Worm (Caenorhabditis elegans) whole organism, young adult: ENCODE data around the gene C54D1.7.

Source experiments
- C06A6.2 ChIP-seq: fragments of 200-800 bp; sonication (Bioruptor generic); conservative IDR thresholded peaks from 2 replicates; pipeline ENCODE4 v1.3.6; 2022; ENCODE audit warnings: missing genetic modification characterization, missing compliant biosample characterization
- C17E4.6 ChIP-seq: fragments of 200-800 bp; sonication (Bioruptor generic); IDR thresholded peaks from 2 replicates; pipeline ENCODE4 v1.3.6; 2022; ENCODE audit warnings: missing genetic modification reagents, missing genetic modification characterization, missing compliant biosample characterization
- D2030.7 ChIP-seq: fragments of 200-800 bp; sonication (Bioruptor generic); IDR thresholded peaks from 2 replicates; pipeline ENCODE4 v1.3.6; 2022; ENCODE audit warnings: missing genetic modification reagents, missing genetic modification characterization, missing compliant biosample characterization
- F33H1.4 ChIP-seq: fragments of 200-800 bp; sonication (Bioruptor generic); IDR thresholded peaks from 2 replicates; pipeline ENCODE4 v1.3.6; 2022; ENCODE audit warnings: missing genetic modification reagents, missing genetic modification characterization, missing compliant biosample characterization
- F49E8.2 ChIP-seq: sonication (generic microtip); optimal IDR thresholded peaks from 3 replicates; lab custom pipeline; 2017; ENCODE audit warnings: missing genetic modification characterization, mild to moderate bottlenecking, missing compliant biosample characterization, antibody characterized with exemption, moderate library complexity; ENCODE audit not compliant: insufficient read depth
- F57A8.1 ChIP-seq: fragments of 200-800 bp; sonication (Bioruptor generic); optimal IDR thresholded peaks from 2 replicates; lab custom pipeline; 2018; ENCODE audit warnings: mild to moderate bottlenecking, missing genetic modification characterization, moderate library complexity, missing compliant biosample characterization
- K12H6.12 ChIP-seq: fragments of 200-800 bp; sonication (Bioruptor generic); optimal IDR thresholded peaks from 2 replicates; lab custom pipeline; 2018; ENCODE audit warnings: mild to moderate bottlenecking, missing genetic modification characterization, missing compliant biosample characterization
- Y53F4B.3 ChIP-seq: fragments of 200-800 bp; sonication (Bioruptor generic); IDR thresholded peaks from 2 replicates; pipeline ENCODE4 v1.3.6; 2022; ENCODE audit warnings: missing genetic modification reagents, missing genetic modification characterization, missing compliant biosample characterization
- Y56A3A.18 ChIP-seq: fragments of 200-800 bp; sonication (Bioruptor generic); IDR thresholded peaks from 2 replicates; pipeline ENCODE4 v1.3.6; 2022; ENCODE audit warnings: missing genetic modification reagents, missing genetic modification characterization, missing compliant biosample characterization
- ZK185.1 ChIP-seq: sonication (generic microtip); optimal IDR thresholded peaks from 2 replicates; lab custom pipeline; 2016; ENCODE audit warnings: mild to moderate bottlenecking, missing genetic modification characterization, missing compliant biosample characterization; ENCODE audit not compliant: poor library complexity, severe bottlenecking
- akir-1 ChIP-seq: fragments of 200-800 bp; sonication (Bioruptor generic); optimal IDR thresholded peaks from 2 replicates; lab custom pipeline; 2018; ENCODE audit warnings: mild to moderate bottlenecking, missing genetic modification characterization, moderate library complexity, missing compliant biosample characterization
- ama-1 ChIP-seq, 3 experiments: fragments of 150-350 bp in 1 of 3; sonication (generic microtip) in 2 of 3; optimal IDR thresholded peaks; 2 replicates each; lab custom pipeline; 2014 to 2018; ENCODE audit warnings: missing biosample characterization in 2 of 3, missing genetic modification characterization in 2 of 3, missing genetic modification reagents in 2 of 3
- aptf-2 ChIP-seq: fragments of 200-800 bp; sonication (Bioruptor generic); conservative IDR thresholded peaks from 2 replicates; pipeline ENCODE4 v1.3.6; 2022; ENCODE audit warnings: missing genetic modification reagents, missing genetic modification characterization, missing compliant biosample characterization
- aptf-3 ChIP-seq: fragments of 200-800 bp; sonication (Bioruptor generic); IDR thresholded peaks from 2 replicates; pipeline ENCODE4 v1.3.6; 2022; ENCODE audit warnings: missing genetic modification characterization, missing compliant biosample characterization
- atf-7 ChIP-seq: sonication (generic microtip); optimal IDR thresholded peaks from 2 replicates; lab custom pipeline; 2017; ENCODE audit warnings: mild to moderate bottlenecking, missing genetic modification characterization, missing compliant biosample characterization
- ceh-100 ChIP-seq: fragments of 200-800 bp; sonication (Bioruptor generic); IDR thresholded peaks from 2 replicates; pipeline ENCODE4 v1.3.6; 2022; ENCODE audit warnings: missing genetic modification reagents, missing genetic modification characterization, missing compliant biosample characterization
- ceh-27 ChIP-seq: fragments of 200-800 bp; sonication (Bioruptor generic); optimal IDR thresholded peaks from 2 replicates; lab custom pipeline; 2018; ENCODE audit warnings: mild to moderate bottlenecking, missing genetic modification characterization, moderate library complexity, missing compliant biosample characterization
- ceh-58 ChIP-seq: fragments of 200-800 bp; sonication (Bioruptor generic); IDR thresholded peaks from 2 replicates; pipeline ENCODE4 v1.3.6; 2022; ENCODE audit warnings: missing genetic modification characterization, missing compliant biosample characterization
- ceh-79 ChIP-seq: sonication (generic microtip); optimal IDR thresholded peaks from 2 replicates; lab custom pipeline; 2017; ENCODE audit warnings: mild to moderate bottlenecking, missing genetic modification characterization, missing compliant biosample characterization
- ceh-91 ChIP-seq: fragments of 200-800 bp; sonication (Bioruptor generic); IDR thresholded peaks from 2 replicates; pipeline ENCODE4 v1.3.6; 2022; ENCODE audit warnings: missing genetic modification reagents, missing genetic modification characterization, missing compliant biosample characterization
- chd-7 ChIP-seq: sonication (generic microtip); optimal IDR thresholded peaks from 2 replicates; lab custom pipeline; 2016; ENCODE audit warnings: mild to moderate bottlenecking, missing genetic modification characterization, moderate library complexity, missing compliant biosample characterization
- dpl-1 ChIP-seq: fragments of 150-350 bp; optimal IDR thresholded peaks from 2 replicates; lab custom pipeline; 2014; ENCODE audit warnings: missing biosample characterization, missing genetic modification reagents, missing genetic modification characterization
- egl-18 ChIP-seq: fragments of 200-800 bp; sonication (Bioruptor generic); IDR thresholded peaks from 2 replicates; pipeline ENCODE4 v1.3.6; 2022; ENCODE audit warnings: missing genetic modification reagents, missing genetic modification characterization, missing compliant biosample characterization
- egl-44 ChIP-seq: fragments of 200-800 bp; sonication (Bioruptor generic); IDR thresholded peaks from 2 replicates; pipeline ENCODE4 v1.3.6; 2022; ENCODE audit warnings: missing genetic modification reagents, missing genetic modification characterization, missing compliant biosample characterization
- ets-4 ChIP-seq: fragments of 200-800 bp; sonication (Bioruptor generic); optimal IDR thresholded peaks from 2 replicates; lab custom pipeline; 2018; ENCODE audit warnings: mild to moderate bottlenecking, missing genetic modification characterization, missing compliant biosample characterization
- fkh-3 ChIP-seq: sonication (generic microtip); optimal IDR thresholded peaks from 2 replicates; lab custom pipeline; 2016; ENCODE audit warnings: mild to moderate bottlenecking, missing genetic modification characterization, missing compliant biosample characterization
- hmg-1.2 ChIP-seq: fragments of 200-800 bp; sonication (Bioruptor generic); IDR thresholded peaks from 2 replicates; pipeline ENCODE4 v1.3.6; 2022; ENCODE audit warnings: missing genetic modification reagents, missing genetic modification characterization, missing compliant biosample characterization
- let-607 ChIP-seq, 2 experiments: fragments of 200-800 bp in 1 of 2; sonication (Bioruptor generic) in 1 of 2; sonication (generic microtip) in 1 of 2; optimal IDR thresholded peaks; 2 replicates each; lab custom pipeline; 2016 to 2018; ENCODE audit warnings: mild to moderate bottlenecking in 2 of 2, missing compliant biosample characterization in 2 of 2, missing genetic modification characterization in 2 of 2, moderate library complexity in 2 of 2, missing genotype in 1 of 2
- lin-35 ChIP-seq, 3 experiments: fragments of 150-350 bp in 2 of 3; sonication (generic microtip) in 1 of 3; optimal IDR thresholded peaks; 2 replicates each; lab custom pipeline; 2014 to 2018; ENCODE audit warnings: missing biosample characterization in 3 of 3, missing genetic modification characterization in 3 of 3, missing genetic modification reagents in 3 of 3
- lsy-27 ChIP-seq: sonication (generic microtip); optimal IDR thresholded peaks from 2 replicates; lab custom pipeline; 2017; ENCODE audit warnings: missing genetic modification characterization, mild to moderate bottlenecking, missing compliant biosample characterization, antibody characterized with exemption, missing genotype, borderline replicate concordance; ENCODE audit not compliant: insufficient read depth
- madf-3 ChIP-seq: fragments of 200-800 bp; sonication (Bioruptor generic); IDR thresholded peaks from 2 replicates; pipeline ENCODE4 v1.3.6; 2022; ENCODE audit warnings: missing genetic modification reagents, missing genetic modification characterization, missing compliant biosample characterization
- madf-6 ChIP-seq: fragments of 200-800 bp; sonication (Bioruptor generic); IDR thresholded peaks from 2 replicates; pipeline ENCODE4 v1.3.6; 2022; ENCODE audit warnings: missing genetic modification reagents, missing genetic modification characterization, missing compliant biosample characterization
- mes-4 ChIP-seq: sonication (generic microtip); optimal IDR thresholded peaks from 2 replicates; lab custom pipeline; 2016; ENCODE audit warnings: missing genotype, missing genetic modification characterization, missing compliant biosample characterization
- mxl-1 ChIP-seq: sonication (generic microtip); optimal IDR thresholded peaks from 2 replicates; lab custom pipeline; 2016; ENCODE audit warnings: missing genetic modification characterization, missing compliant biosample characterization
- nhr-120 ChIP-seq: fragments of 200-800 bp; sonication (Bioruptor generic); IDR thresholded peaks from 2 replicates; pipeline ENCODE4 v1.3.6; 2022; ENCODE audit warnings: missing genetic modification characterization, missing compliant biosample characterization
- nhr-179 ChIP-seq: sonication (generic microtip); optimal IDR thresholded peaks from 2 replicates; lab custom pipeline; 2016; ENCODE audit warnings: mild to moderate bottlenecking, missing genetic modification characterization, missing compliant biosample characterization
- nhr-80 ChIP-seq: sonication (generic microtip); optimal IDR thresholded peaks from 2 replicates; lab custom pipeline; 2016; ENCODE audit warnings: missing genetic modification characterization, missing compliant biosample characterization
- pbrm-1 ChIP-seq: fragments of 200-800 bp; sonication (Bioruptor generic); IDR thresholded peaks from 2 replicates; pipeline ENCODE4 v1.3.6; 2022; ENCODE audit warnings: missing genetic modification reagents, missing genetic modification characterization, missing compliant biosample characterization
- pha-4 ChIP-seq: fragments of 150-350 bp; sonication (generic microtip); optimal IDR thresholded peaks from 2 replicates; lab custom pipeline; 2014; ENCODE audit warnings: missing biosample characterization, missing genetic modification reagents, missing genetic modification characterization
- rec-8 ChIP-seq, 2 experiments: sonication (generic microtip); optimal IDR thresholded peaks; 2 replicates each; lab custom pipeline; 2016; ENCODE audit warnings: mild to moderate bottlenecking in 2 of 2, missing genetic modification characterization in 2 of 2, missing genetic modification reagents in 2 of 2, missing genotype in 2 of 2, missing biosample characterization in 1 of 2, missing compliant biosample characterization in 1 of 2, moderate library complexity in 1 of 2
- rpc-1 ChIP-seq, 2 experiments: fragments of 150-350 bp in 1 of 2; sonication (generic microtip) in 1 of 2; optimal IDR thresholded peaks; 2 replicates each; lab custom pipeline; 2014 to 2018; ENCODE audit warnings: missing biosample characterization in 1 of 2, missing genetic modification characterization in 1 of 2, missing genetic modification reagents in 1 of 2, missing genotype in 1 of 2
- snpc-1.1 ChIP-seq: sonication (generic microtip); optimal IDR thresholded peaks from 2 replicates; lab custom pipeline; 2017; ENCODE audit warnings: missing genetic modification characterization, mild to moderate bottlenecking, missing compliant biosample characterization, antibody characterized with exemption, moderate library complexity, missing genotype, missing genetic modification reagents; ENCODE audit not compliant: insufficient read depth
- snpc-1.3 ChIP-seq: sonication (generic microtip); optimal IDR thresholded peaks from 2 replicates; lab custom pipeline; 2017; ENCODE audit warnings: missing genetic modification characterization, mild to moderate bottlenecking, missing compliant biosample characterization, antibody characterized with exemption, moderate library complexity, missing genotype, missing genetic modification reagents; ENCODE audit not compliant: insufficient read depth
- snpc-4 ChIP-seq, 5 experiments: fragments of 150-350 bp in 1 of 5; sonication (generic microtip) in 4 of 5; optimal IDR thresholded peaks; 2 replicates each; lab custom pipeline; 2014 to 2018; ENCODE audit warnings: missing genetic modification characterization in 5 of 5, missing biosample characterization in 3 of 5, antibody characterized with exemption in 2 of 5, mild to moderate bottlenecking in 2 of 5, missing compliant biosample characterization in 2 of 5, missing genotype in 2 of 5, moderate library complexity in 2 of 5, missing genetic modification reagents in 1 of 5
- ztf-3 ChIP-seq: fragments of 200-800 bp; sonication (Bioruptor generic); optimal IDR thresholded peaks from 2 replicates; lab custom pipeline; 2018; ENCODE audit warnings: mild to moderate bottlenecking, missing genetic modification characterization, missing compliant biosample characterization
- ztf-6 ChIP-seq: fragments of 200-800 bp; sonication (Bioruptor generic); IDR thresholded peaks from 2 replicates; pipeline ENCODE4 v1.3.6; 2022; ENCODE audit warnings: missing genetic modification reagents, missing genetic modification characterization, missing compliant biosample characterization

Gene C54D1.7

DNA sequence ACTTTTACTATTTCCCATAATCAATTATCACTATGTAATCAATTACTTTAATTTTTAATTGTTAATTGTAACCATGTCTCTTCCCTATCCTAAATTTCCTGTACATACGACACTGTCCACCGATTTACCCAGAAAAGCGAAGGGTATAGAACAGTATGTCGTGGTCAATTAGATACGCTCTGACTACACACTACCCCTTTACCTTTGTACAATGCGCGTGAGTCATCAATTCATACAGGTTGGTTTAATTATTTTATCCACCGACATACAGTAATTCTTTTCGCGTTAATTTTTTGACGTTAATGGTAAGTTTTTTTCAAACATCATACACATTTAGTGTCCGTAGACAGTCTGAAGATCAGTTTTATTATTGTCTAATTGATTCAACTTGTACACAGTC is 25.8 kb upstream of the C54D1.7 start (continued):
- TF ChIP-seq snpc-4 (GFP tag; optimal IDR thresholded peaks at IDR 0.05; lab: Kevin White, UChicago) (no peak), snpc-4 (tag; optimal IDR thresholded peaks at IDR 0.05; lab: Kevin White, UChicago) (peak in 1 of 4 experiments; percentile 77), F33H1.4 (GFP tag; lab: Robert Waterston, UW) (no peak), madf-6 (GFP tag; lab: Robert Waterston, UW) (no peak), ceh-91 (GFP tag; lab: Robert Waterston, UW) (no peak), C17E4.6 (GFP tag; lab: Robert Waterston, UW) (peak; percentile 69; the same call in 1 of the 2 replicates), C06A6.2 (GFP tag; lab: Robert Waterston, UW) (peak; percentile 85), lin-35 (GFP tag; optimal IDR thresholded peaks at IDR 0.05; lab: Kevin White, UChicago) (peak in 1 of 3 experiments; percentile 89), pha-4 (tag; lab: Kevin White, UChicago) (peak; percentile 57), ceh-100 (GFP tag; lab: Robert Waterston, UW) (peak; percentile 54; the same call in 1 of the 2 replicates), ets-4 (GFP tag; lab: Kevin White, UChicago) (peak; percentile 69), pbrm-1 (GFP tag; lab: Robert Waterston, UW) (peak; percentile 89), egl-44 (GFP tag; lab: Robert Waterston, UW) (peak; percentile 74), dpl-1 (GFP tag; lab: Kevin White, UChicago) (no peak), ceh-27 (GFP tag; lab: Kevin White, UChicago) (peak; percentile 92), ceh-58 (GFP tag; lab: Robert Waterston, UW) (no peak), fkh-3 (tag; lab: Kevin White, UChicago) (no peak), hmg-1.2 (peak; percentile 66; the same call in 1 of the 2 replicates), ZK185.1 (tag; lab: Kevin White, UChicago) (peak; percentile 92), egl-18 (GFP tag; lab: Robert Waterston, UW) (0 out of 2 replicates have a peak, but pooled peaks have one; percentile 54), atf-7 (tag; lab: Kevin White, UChicago) (peak; percentile 94), nhr-179 (tag; lab: Kevin White, UChicago) (peak; percentile 16), nhr-80 (tag; lab: Kevin White, UChicago) (peak; percentile 92), lsy-27 (tag; lab: Kevin White, UChicago) (no peak), ceh-79 (tag; lab: Kevin White, UChicago) (no peak), aptf-3 (GFP tag; lab: Robert Waterston, UW) (no peak), Y53F4B.3 (GFP tag; lab: Robert Waterston, UW) (no peak), ama-1 (optimal IDR thresholded peaks at IDR 0.05; lab: Kevin White, UChicago) (no peak), ama-1 (GFP tag; optimal IDR thresholded peaks at IDR 0.05; lab: Kevin White, UChicago) (no peak), D2030.7 (no peak), aptf-2 (no peak), mes-4 (tag; lab: Kevin White, UChicago) (no peak), rpc-1 (optimal IDR thresholded peaks at IDR 0.05; lab: Kevin White, UChicago) (no peak), rpc-1 (tag; optimal IDR thresholded peaks at IDR 0.05; lab: Kevin White, UChicago) (no peak), ztf-6 (GFP tag; lab: Robert Waterston, UW) (peak; percentile 61; the same call in 1 of the 2 replicates), Y56A3A.18 (peak; percentile 97), chd-7 (tag; lab: Kevin White, UChicago) (no peak), snpc-1.1 (tag; lab: Kevin White, UChicago) (no peak), let-607 (tag; optimal IDR thresholded peaks at IDR 0.05; lab: Kevin White, UChicago) (peak in 1 of 2 experiments; percentile 88), K12H6.12 (tag; lab: Kevin White, UChicago) (no peak), madf-3 (GFP tag; lab: Robert Waterston, UW) (0 out of 2 replicates have a peak, but pooled peaks have one; percentile 45), F49E8.2 (no peak), akir-1 (GFP tag; lab: Kevin White, UChicago) (peak; percentile 49), snpc-1.3 (tag; lab: Kevin White, UChicago) (peak; percentile 2), ztf-3 (GFP tag; lab: Kevin White, UChicago) (peak; percentile 59), rec-8 (tag; optimal IDR thresholded peaks at IDR 0.05; lab: Kevin White, UChicago) (no peak), mxl-1 (no peak), nhr-120 (GFP tag; lab: Robert Waterston, UW) (no peak), F57A8.1 (GFP tag; lab: Kevin White, UChicago) (no peak)
